Worm (Caenorhabditis elegans) whole organism, young adult: ENCODE measurements around the gene Y57A10A.27.

Source experiments
- D2030.7 ChIP-seq: fragments of 200-800 bp; sonication (Bioruptor generic); IDR thresholded peaks from 2 replicates; pipeline ENCODE4 v1.3.6; 2022; ENCODE audit warnings: missing genetic modification reagents, missing genetic modification characterization, missing compliant biosample characterization
- F39B2.1 ChIP-seq: fragments of 200-800 bp; sonication (Bioruptor generic); IDR thresholded peaks from 2 replicates; pipeline ENCODE4 v1.3.6; 2022; ENCODE audit warnings: missing genetic modification reagents, missing genetic modification characterization, missing compliant biosample characterization
- F49E8.2 ChIP-seq: sonication (generic microtip); optimal IDR thresholded peaks from 3 replicates; lab custom pipeline; 2017; ENCODE audit warnings: missing genetic modification characterization, mild to moderate bottlenecking, missing compliant biosample characterization, antibody characterized with exemption, moderate library complexity; ENCODE audit not compliant: insufficient read depth
- F57C9.4 ChIP-seq: sonication (generic microtip); optimal IDR thresholded peaks from 2 replicates; lab custom pipeline; 2017; ENCODE audit warnings: mild to moderate bottlenecking, missing genetic modification characterization, missing compliant biosample characterization
- K12H6.12 ChIP-seq: fragments of 200-800 bp; sonication (Bioruptor generic); optimal IDR thresholded peaks from 2 replicates; lab custom pipeline; 2018; ENCODE audit warnings: mild to moderate bottlenecking, missing genetic modification characterization, missing compliant biosample characterization
- Y79H2A.3 ChIP-seq: fragments of 200-800 bp; sonication (Bioruptor generic); conservative IDR thresholded peaks from 2 replicates; pipeline ENCODE4 v1.3.6; 2022; ENCODE audit warnings: missing genetic modification reagents, missing genetic modification characterization, missing compliant biosample characterization
- aptf-3 ChIP-seq: fragments of 200-800 bp; sonication (Bioruptor generic); IDR thresholded peaks from 2 replicates; pipeline ENCODE4 v1.3.6; 2022; ENCODE audit warnings: missing genetic modification characterization, missing compliant biosample characterization
- attf-3 ChIP-seq: fragments of 200-800 bp; sonication (Bioruptor generic); conservative IDR thresholded peaks from 2 replicates; pipeline ENCODE4 v1.3.6; 2022; ENCODE audit warnings: missing genetic modification reagents, missing genetic modification characterization, missing compliant biosample characterization
- attf-5 ChIP-seq: fragments of 200-800 bp; sonication (Bioruptor generic); optimal IDR thresholded peaks from 2 replicates; lab custom pipeline; 2018; ENCODE audit warnings: mild to moderate bottlenecking, missing genetic modification characterization, missing compliant biosample characterization
- cebp-1 ChIP-seq, 2 experiments: fragments of 200-800 bp in 1 of 2; sonication (Bioruptor generic) in 1 of 2; sonication (generic microtip) in 1 of 2; IDR thresholded peaks in 1 of 2; optimal IDR thresholded peaks in 1 of 2; 2 replicates each; pipeline versions ENCODE4 v1.3.6 to Lab custom; 2017 to 2022; ENCODE audit warnings: missing compliant biosample characterization in 2 of 2, missing genetic modification characterization in 2 of 2, mild to moderate bottlenecking in 1 of 2, missing genetic modification reagents in 1 of 2, moderate library complexity in 1 of 2
- ceh-27 ChIP-seq: fragments of 200-800 bp; sonication (Bioruptor generic); optimal IDR thresholded peaks from 2 replicates; lab custom pipeline; 2018; ENCODE audit warnings: mild to moderate bottlenecking, missing genetic modification characterization, moderate library complexity, missing compliant biosample characterization
- ceh-40 ChIP-seq: fragments of 200-800 bp; sonication (Bioruptor generic); IDR thresholded peaks from 2 replicates; pipeline ENCODE4 v1.3.6; 2022; ENCODE audit warnings: missing genetic modification characterization, missing compliant biosample characterization
- ceh-79 ChIP-seq: sonication (generic microtip); optimal IDR thresholded peaks from 2 replicates; lab custom pipeline; 2017; ENCODE audit warnings: mild to moderate bottlenecking, missing genetic modification characterization, missing compliant biosample characterization
- die-1 ChIP-seq: sonication (generic microtip); optimal IDR thresholded peaks from 2 replicates; lab custom pipeline; 2016; ENCODE audit warnings: missing genotype, mild to moderate bottlenecking, missing genetic modification characterization, missing compliant biosample characterization
- egl-44 ChIP-seq: fragments of 200-800 bp; sonication (Bioruptor generic); IDR thresholded peaks from 2 replicates; pipeline ENCODE4 v1.3.6; 2022; ENCODE audit warnings: missing genetic modification reagents, missing genetic modification characterization, missing compliant biosample characterization
- fkh-3 ChIP-seq: sonication (generic microtip); optimal IDR thresholded peaks from 2 replicates; lab custom pipeline; 2016; ENCODE audit warnings: mild to moderate bottlenecking, missing genetic modification characterization, missing compliant biosample characterization
- gei-17 ChIP-seq: fragments of 200-800 bp; sonication (Bioruptor generic); optimal IDR thresholded peaks from 2 replicates; lab custom pipeline; 2018; ENCODE audit warnings: mild to moderate bottlenecking, missing genetic modification characterization, missing compliant biosample characterization
- hmg-1.2 ChIP-seq: fragments of 200-800 bp; sonication (Bioruptor generic); IDR thresholded peaks from 2 replicates; pipeline ENCODE4 v1.3.6; 2022; ENCODE audit warnings: missing genetic modification reagents, missing genetic modification characterization, missing compliant biosample characterization
- hmg-20 ChIP-seq: fragments of 200-800 bp; sonication (Bioruptor generic); IDR thresholded peaks from 2 replicates; pipeline ENCODE4 v1.3.6; 2022; ENCODE audit warnings: missing genetic modification reagents, missing genetic modification characterization, missing compliant biosample characterization
- let-607 ChIP-seq, 2 experiments: fragments of 200-800 bp in 1 of 2; sonication (Bioruptor generic) in 1 of 2; sonication (generic microtip) in 1 of 2; optimal IDR thresholded peaks; 2 replicates each; lab custom pipeline; 2016 to 2018; ENCODE audit warnings: mild to moderate bottlenecking in 2 of 2, missing compliant biosample characterization in 2 of 2, missing genetic modification characterization in 2 of 2, moderate library complexity in 2 of 2, missing genotype in 1 of 2
- lin-35 ChIP-seq, 3 experiments: fragments of 150-350 bp in 2 of 3; sonication (generic microtip) in 1 of 3; optimal IDR thresholded peaks; 2 replicates each; lab custom pipeline; 2014 to 2018; ENCODE audit warnings: missing biosample characterization in 3 of 3, missing genetic modification characterization in 3 of 3, missing genetic modification reagents in 3 of 3
- lin-40 ChIP-seq: sonication (generic microtip); optimal IDR thresholded peaks from 2 replicates; lab custom pipeline; 2016; ENCODE audit warnings: missing genetic modification characterization, mild to moderate bottlenecking, missing compliant biosample characterization, missing genotype, missing genetic modification reagents
- lsy-27 ChIP-seq: sonication (generic microtip); optimal IDR thresholded peaks from 2 replicates; lab custom pipeline; 2017; ENCODE audit warnings: missing genetic modification characterization, mild to moderate bottlenecking, missing compliant biosample characterization, antibody characterized with exemption, missing genotype, borderline replicate concordance; ENCODE audit not compliant: insufficient read depth
- mel-28 ChIP-seq: sonication (generic microtip); optimal IDR thresholded peaks from 2 replicates; lab custom pipeline; 2016; ENCODE audit warnings: borderline replicate concordance, mild to moderate bottlenecking, missing genetic modification characterization, missing compliant biosample characterization
- nfyb-1 ChIP-seq: fragments of 200-800 bp; sonication (Bioruptor generic); IDR thresholded peaks from 2 replicates; pipeline ENCODE4 v1.3.6; 2022; ENCODE audit warnings: missing genetic modification reagents, missing genetic modification characterization, missing compliant biosample characterization
- nhr-90 ChIP-seq: sonication (generic microtip); optimal IDR thresholded peaks from 2 replicates; lab custom pipeline; 2016; ENCODE audit warnings: missing genotype, mild to moderate bottlenecking, missing genetic modification characterization, missing compliant biosample characterization
- rec-8 ChIP-seq, 2 experiments: sonication (generic microtip); optimal IDR thresholded peaks; 2 replicates each; lab custom pipeline; 2016; ENCODE audit warnings: mild to moderate bottlenecking in 2 of 2, missing genetic modification characterization in 2 of 2, missing genetic modification reagents in 2 of 2, missing genotype in 2 of 2, missing biosample characterization in 1 of 2, missing compliant biosample characterization in 1 of 2, moderate library complexity in 1 of 2
- snpc-1.3 ChIP-seq: sonication (generic microtip); optimal IDR thresholded peaks from 2 replicates; lab custom pipeline; 2017; ENCODE audit warnings: missing genetic modification characterization, mild to moderate bottlenecking, missing compliant biosample characterization, antibody characterized with exemption, moderate library complexity, missing genotype, missing genetic modification reagents; ENCODE audit not compliant: insufficient read depth
- tbp1 ChIP-seq: fragments of 200-800 bp; sonication (Bioruptor generic); optimal IDR thresholded peaks from 2 replicates; lab custom pipeline; 2018; ENCODE audit warnings: mild to moderate bottlenecking, missing genetic modification characterization, missing compliant biosample characterization
- zfh-2 ChIP-seq: fragments of 200-800 bp; sonication (Bioruptor generic); conservative IDR thresholded peaks from 2 replicates; pipeline ENCODE4 v1.3.6; 2022; ENCODE audit warnings: missing genetic modification reagents, missing genetic modification characterization, missing compliant biosample characterization
- zim-3 ChIP-seq: sonication (generic microtip); optimal IDR thresholded peaks from 2 replicates; lab custom pipeline; 2017; ENCODE audit warnings: mild to moderate bottlenecking, missing genetic modification characterization, moderate library complexity, missing compliant biosample characterization
- ztf-6 ChIP-seq: fragments of 200-800 bp; sonication (Bioruptor generic); IDR thresholded peaks from 2 replicates; pipeline ENCODE4 v1.3.6; 2022; ENCODE audit warnings: missing genetic modification reagents, missing genetic modification characterization, missing compliant biosample characterization

Gene Y57A10A.27

DNA sequence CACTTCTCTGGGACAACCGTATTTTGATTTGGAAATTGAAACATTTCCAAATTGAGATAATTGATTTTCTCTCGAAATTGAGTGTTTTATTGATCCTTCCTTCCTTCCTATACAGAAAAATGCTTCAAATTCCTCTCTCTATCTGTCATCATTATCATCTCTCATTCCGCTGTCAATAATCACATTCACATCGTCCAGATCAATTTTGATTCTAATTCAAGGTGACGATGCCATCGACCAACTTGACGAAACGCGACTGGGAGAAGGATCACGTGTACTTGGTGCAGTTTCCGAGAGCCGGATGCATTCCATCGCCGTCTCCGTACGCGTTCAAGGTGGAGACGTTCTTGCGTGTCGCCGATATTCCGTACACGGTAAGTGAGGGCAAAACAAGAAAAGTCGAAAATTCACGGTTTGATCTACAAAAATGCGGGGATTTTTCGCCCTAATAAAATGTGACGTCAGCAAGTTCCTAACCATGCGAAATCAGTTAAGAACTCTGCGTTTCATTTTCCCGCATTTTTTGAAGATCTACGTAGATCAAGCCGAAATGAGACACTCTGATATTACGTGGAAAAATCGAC, 10.8 kb downstream of the Y57A10A.27 start, which contains the start of gene faxc-1:
TSS of gene faxc-1 (plus strand) at position 222 of the 584 bp plus-strand sequence.
- no peak for TF ChIP-seq let-607 (tag; optimal IDR thresholded peaks at IDR 0.05; lab: Kevin White, UChicago)
- TF ChIP-seq nfyb-1 (GFP tag; lab: Robert Waterston, UW), result no peak
- TF ChIP-seq D2030.7, result no peak
- TF ChIP-seq mel-28, result no peak
- no peak for TF ChIP-seq hmg-20 (GFP tag; lab: Robert Waterston, UW)
- TF ChIP-seq nhr-90 (tag; lab: Kevin White, UChicago), result no peak
- no peak for TF ChIP-seq tbp1 (GFP tag; lab: Kevin White, UChicago)
- no peak for TF ChIP-seq K12H6.12 (tag; lab: Kevin White, UChicago)
- TF ChIP-seq F39B2.1 (GFP tag; lab: Robert Waterston, UW), result no peak

ce11 chrII:12262567-12262966, 12.3 kb downstream of the Y57A10A.27 start:
- TF ChIP-seq snpc-1.3 (tag; lab: Kevin White, UChicago) (no peak), F39B2.1 (GFP tag; lab: Robert Waterston, UW) (0 out of 2 replicates have a peak, but pooled peaks have one; percentile 25), Y79H2A.3 (GFP tag; lab: Robert Waterston, UW) (no peak), egl-44 (GFP tag; lab: Robert Waterston, UW) (no peak), attf-3 (GFP tag; lab: Robert Waterston, UW) (no peak), lin-35 (GFP tag; optimal IDR thresholded peaks at IDR 0.05; lab: Kevin White, UChicago) (no peak)

DNA sequence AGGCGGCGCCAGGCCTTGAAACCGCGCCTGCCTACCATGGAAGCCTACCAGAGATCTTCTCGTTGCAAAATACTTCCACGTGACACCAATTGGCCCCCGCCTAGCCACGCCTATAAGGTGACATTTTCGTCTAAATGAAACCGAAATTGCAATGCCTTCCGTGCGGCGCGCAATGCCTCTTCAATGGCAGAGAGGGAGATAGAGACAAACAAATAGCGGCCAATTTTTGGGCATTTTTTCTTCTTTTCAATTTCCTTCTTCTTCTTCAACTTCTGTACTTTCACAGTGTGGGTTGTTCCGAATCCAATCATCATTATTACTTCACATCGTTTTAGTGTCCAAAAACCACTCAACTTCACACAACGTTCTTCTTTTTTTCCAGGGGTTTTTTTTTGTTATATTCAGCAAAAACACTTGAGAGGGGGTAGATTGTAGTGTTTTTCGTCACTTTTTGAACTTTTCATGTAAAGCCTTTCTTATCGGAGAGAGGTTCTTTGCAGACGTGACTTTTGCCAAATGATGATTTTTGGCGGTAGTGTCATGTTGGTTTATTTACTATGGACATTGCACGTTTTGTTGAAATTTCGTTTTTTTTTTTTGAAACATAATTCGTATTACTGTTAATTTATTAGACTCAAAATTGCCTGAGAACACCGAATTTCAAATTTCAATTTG, 13.6 kb downstream of the Y57A10A.27 start:
- TF ChIP-seq zfh-2 (GFP tag; lab: Robert Waterston, UW), result peak; percentile 53; the same call in 1 of the 2 replicates
- no peak for TF ChIP-seq cebp-1 (GFP tag; IDR thresholded peaks at IDR 0.05; lab: Robert Waterston, UW)
- TF ChIP-seq cebp-1 (tag; optimal IDR thresholded peaks at IDR 0.05; lab: Kevin White, UChicago), result peak; percentile 9
- peak; percentile 11 for TF ChIP-seq lin-40
- TF ChIP-seq attf-5 (GFP tag; lab: Kevin White, UChicago), result no peak
- TF ChIP-seq ceh-27, result peak; percentile 35

ce11 chrII:12260538-12260937, 14.3 kb downstream of the Y57A10A.27 start:
- no peak for TF ChIP-seq rec-8 (tag; optimal IDR thresholded peaks at IDR 0.05; lab: Kevin White, UChicago)
- TF ChIP-seq lin-40, result no peak
- no peak for TF ChIP-seq ztf-6 (GFP tag; lab: Robert Waterston, UW)
- TF ChIP-seq die-1 (tag; lab: Kevin White, UChicago), result no peak
- no peak for TF ChIP-seq ceh-79 (tag; lab: Kevin White, UChicago)
- no peak for TF ChIP-seq gei-17 (GFP tag; lab: Kevin White, UChicago)
- TF ChIP-seq F49E8.2 (tag; lab: Kevin White, UChicago), result no peak
- no peak for TF ChIP-seq attf-3 (GFP tag; lab: Robert Waterston, UW)
- no peak for TF ChIP-seq nhr-90 (tag; lab: Kevin White, UChicago)
- TF ChIP-seq lsy-27, result no peak
- no peak for TF ChIP-seq F57C9.4 (tag; lab: Kevin White, UChicago)
- TF ChIP-seq fkh-3 (tag; lab: Kevin White, UChicago), result no peak
- no peak for TF ChIP-seq hmg-1.2 (GFP tag; lab: Robert Waterston, UW)
- TF ChIP-seq zim-3 (tag; lab: Kevin White, UChicago), result no peak
- no peak for TF ChIP-seq aptf-3 (GFP tag; lab: Robert Waterston, UW)
- TF ChIP-seq ceh-40, result no peak
- TF ChIP-seq, all 124 proteins: peak for 0
